Fruit fly (Drosophila melanogaster): ENCODE results near the gene CG18754.

Gene CG18754

DNA sequence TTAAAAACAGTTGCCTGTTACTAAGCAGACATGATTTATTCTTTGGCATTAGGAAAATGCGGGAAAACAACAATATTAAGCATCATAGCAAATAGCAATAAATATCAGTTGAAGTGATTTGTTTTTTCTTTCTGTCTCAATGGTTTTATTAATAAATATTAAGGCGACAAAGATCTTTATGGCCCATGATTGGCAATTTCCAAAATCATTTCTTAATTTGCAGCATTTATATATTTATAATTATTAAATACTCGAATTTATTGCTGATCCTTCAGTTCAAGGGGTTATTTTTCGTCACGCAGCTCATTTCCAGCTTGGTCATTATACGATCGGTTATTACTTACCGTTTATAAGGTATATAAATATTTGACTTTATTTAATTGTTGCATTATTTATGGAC, 43.8 kb downstream of the CG18754 start:
- TF ChIP-seq Usf (GFP tag; optimal IDR thresholded peaks at IDR 0.05) (no peak), CHES-1-like (GFP tag; optimal IDR thresholded peaks at IDR 0.05) (no peak), exex (tag; optimal IDR thresholded peaks at IDR 0.05) (peak; percentile 96), Bgb (GFP tag; IDR thresholded peaks at IDR 0.05; ENCODE audit: partially characterized antibody) (no peak), CG8089 (GFP tag; optimal IDR thresholded peaks at IDR 0.05) (no peak)

- TF ChIP-seq sens (GFP tag) (peak; percentile 41), CG4730 (GFP tag; IDR thresholded peaks at IDR 0.05) (no peak), CG10321 (GFP tag; IDR thresholded peaks at IDR 0.05) (no peak), CG3065 (GFP tag; optimal IDR thresholded peaks at IDR 0.05) (no peak), nom (GFP tag; optimal IDR thresholded peaks at IDR 0.05) (peak; percentile 88), Adf1 (GFP tag; IDR thresholded peaks at IDR 0.05) (0 out of 2 replicates have a peak, but pooled peaks have one; percentile 19), sob (GFP tag; IDR thresholded peaks at IDR 0.05) (0 out of 2 replicates have a peak, but pooled peaks have one; percentile 6), CG7786 (GFP tag; optimal IDR thresholded peaks at IDR 0.05) (no peak), CG10565 (GFP tag; optimal IDR thresholded peaks at IDR 0.05) (no peak), Lim3 (GFP tag; IDR thresholded peaks at IDR 0.05) (no peak), H15 (GFP tag; IDR thresholded peaks at IDR 0.05) (no peak), nerfin-2 (GFP tag; IDR thresholded peaks at IDR 0.05; ENCODE audit: partially characterized antibody) (0 out of 2 replicates have a peak, but pooled peaks have one; percentile 9), vvl (GFP tag; IDR thresholded peaks at IDR 0.05) (0 out of 2 replicates have a peak, but pooled peaks have one; percentile 27), Hr78 (GFP tag; optimal IDR thresholded peaks at IDR 0.05) (no peak), CG32532 (GFP tag; IDR thresholded peaks at IDR 0.05) (0 out of 2 replicates have a peak, but pooled peaks have one; percentile 18), bsh (GFP tag; optimal IDR thresholded peaks at IDR 0.05) (peak in 1 of 2 experiments; percentile 57), Drgx (GFP tag; IDR thresholded peaks at IDR 0.05) (peak; percentile 51; the same call in 1 of the 2 replicates), her (GFP tag; optimal IDR thresholded peaks at IDR 0.05) (no peak), CG4424 (GFP tag; optimal IDR thresholded peaks at IDR 0.05) (no peak), BtbVII (GFP tag; optimal IDR thresholded peaks at IDR 0.05) (no peak), CG15269 (tag; optimal IDR thresholded peaks at IDR 0.05) (no peak), CG15514 (GFP tag; optimal IDR thresholded peaks at IDR 0.05) (peak; percentile 28), CG10543 (GFP tag; optimal IDR thresholded peaks at IDR 0.05) (peak; percentile 0), row (GFP tag; IDR thresholded peaks at IDR 0.05) (no peak), otp (GFP tag; IDR thresholded peaks at IDR 0.05) (no peak), CG7928 (GFP tag; optimal IDR thresholded peaks at IDR 0.05) (no peak), CG11560 (tag; IDR thresholded peaks at IDR 0.05) (no peak), CG42726 (GFP tag; IDR thresholded peaks at IDR 0.05; ENCODE audit: partially characterized antibody) (no peak), CG13287 (GFP tag; IDR thresholded peaks at IDR 0.05; ENCODE audit: partially characterized antibody) (peak; percentile 22; the same call in 1 of the 2 replicates), lab (GFP tag; optimal IDR thresholded peaks at IDR 0.05) (peak; percentile 29), Trl (optimal IDR thresholded peaks at IDR 0.05) (peak in 1 of 2 experiments; percentile 31), Trl (GFP tag; optimal IDR thresholded peaks at IDR 0.05) (no peak), CG17385 (GFP tag; optimal IDR thresholded peaks at IDR 0.05) (peak; percentile 45)
Observed at dm6 chr3R:23728086-23728485, 44.2 kb downstream of the CG18754 start.

DNA sequence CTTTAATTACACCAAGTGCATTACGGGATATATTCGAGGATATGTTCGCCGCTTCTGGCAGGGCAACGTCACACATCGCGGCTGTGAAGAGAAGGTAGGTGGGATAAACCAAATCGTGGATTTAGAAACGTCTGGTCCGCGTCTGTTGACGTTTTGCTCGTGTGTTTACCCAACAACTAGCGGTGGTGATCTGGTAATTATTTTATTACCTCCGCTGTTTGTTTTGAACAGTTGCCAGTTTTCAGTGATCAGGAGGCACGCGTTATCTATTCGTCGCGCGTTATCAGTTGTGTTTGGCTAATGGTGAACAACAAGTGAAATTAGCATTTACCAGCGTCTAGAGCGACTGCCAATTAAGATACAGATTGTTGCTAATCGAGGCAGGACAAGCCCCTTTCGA, 45.2 kb downstream of the CG18754 start:
- TF ChIP-seq CG6683 (GFP tag; optimal IDR thresholded peaks at IDR 0.05) (peak; percentile 39), Stat92E (GFP tag; optimal IDR thresholded peaks at IDR 0.05) (no peak), onecut (GFP tag; IDR thresholded peaks at IDR 0.05) (peak; percentile 21), Asciz (GFP tag; optimal IDR thresholded peaks at IDR 0.05) (peak; percentile 45), kah (GFP tag; optimal IDR thresholded peaks at IDR 0.05) (peak; percentile 24), CG10209 (GFP tag; optimal IDR thresholded peaks at IDR 0.05) (peak; percentile 40), Doc2 (GFP tag; IDR thresholded peaks at IDR 0.05) (no peak), CG34376 (GFP tag; optimal IDR thresholded peaks at IDR 0.05) (peak; percentile 79), nau (GFP tag; optimal IDR thresholded peaks at IDR 0.05) (peak; percentile 38), Hmr (GFP tag; optimal IDR thresholded peaks at IDR 0.05) (peak; percentile 83), grau (tag; optimal IDR thresholded peaks at IDR 0.05) (no peak), D19B (GFP tag; optimal IDR thresholded peaks at IDR 0.05) (peak; percentile 21)
